Fruit fly (Drosophila melanogaster) whole organism, embryonic: Measurements from ENCODE around the gene Glut3.

Experiments used
- Atf3 ChIP-seq: fragments of 200-800 bp; sonication (Bioruptor generic); optimal IDR thresholded peaks from 3 replicates; lab custom pipeline; 2016; ENCODE audit warnings: missing biosample characterization, missing genetic modification characterization
- B-H2 ChIP-seq: fragments of 200-800 bp; sonication (Bioruptor generic); optimal IDR thresholded peaks from 2 replicates; lab custom pipeline; 2018; ENCODE audit warnings: missing biosample characterization, mild to moderate bottlenecking, missing genetic modification characterization
- Blimp-1 ChIP-seq: fragments of 200-800 bp; sonication (Bioruptor generic); optimal IDR thresholded peaks from 3 replicates; lab custom pipeline; 2018; ENCODE audit warnings: missing biosample characterization, missing genetic modification characterization, mild to moderate bottlenecking, moderate library complexity, missing genetic modification reagents
- CG10543 ChIP-seq: fragments of 200-800 bp; sonication (Bioruptor generic); optimal IDR thresholded peaks from 3 replicates; lab custom pipeline; 2017; ENCODE audit warnings: missing biosample characterization, mild to moderate bottlenecking, missing genetic modification characterization, moderate library complexity
- CG10565 ChIP-seq: fragments of 200-800 bp; sonication (Bioruptor generic); optimal IDR thresholded peaks from 3 replicates; lab custom pipeline; 2016; ENCODE audit warnings: missing biosample characterization, mild to moderate bottlenecking, missing genetic modification characterization
- CG13123 ChIP-seq: fragments of 200-800 bp; sonication (Bioruptor generic); optimal IDR thresholded peaks from 2 replicates; lab custom pipeline; 2016; ENCODE audit warnings: missing biosample characterization, missing genetic modification characterization
- CG14441 ChIP-seq: fragments of 200-800 bp; sonication (Bioruptor generic); IDR thresholded peaks from 2 replicates; pipeline ENCODE4 v1.3.6; 2022; ENCODE audit warnings: missing biosample characterization, missing genetic modification characterization
- CG1603 ChIP-seq: fragments of 200-800 bp; sonication (Bioruptor generic); optimal IDR thresholded peaks from 2 replicates; lab custom pipeline; 2019; ENCODE audit warnings: missing biosample characterization, mild to moderate bottlenecking, missing genetic modification characterization, moderate library complexity
- CG1647 ChIP-seq: fragments of 200-800 bp; sonication (Bioruptor generic); optimal IDR thresholded peaks from 3 replicates; lab custom pipeline; 2016; ENCODE audit warnings: missing biosample characterization, missing genetic modification characterization
- CG16863 ChIP-seq: fragments of 200-800 bp; sonication (Bioruptor generic); optimal IDR thresholded peaks from 3 replicates; lab custom pipeline; 2016; ENCODE audit warnings: missing biosample characterization, missing genetic modification characterization
- CG17385 ChIP-seq: fragments of 200-800 bp; sonication (Bioruptor generic); optimal IDR thresholded peaks from 3 replicates; lab custom pipeline; 2018; ENCODE audit warnings: missing biosample characterization, mild to moderate bottlenecking, missing genetic modification characterization
- CG2199 ChIP-seq: fragments of 200-800 bp; sonication (Bioruptor generic); IDR thresholded peaks from 3 replicates; pipeline ENCODE4 v1.3.6; 2022; ENCODE audit warnings: missing biosample characterization, missing genetic modification characterization
- CG3065 ChIP-seq: fragments of 200-800 bp; sonication (Bioruptor generic); optimal IDR thresholded peaks from 2 replicates; lab custom pipeline; 2016; ENCODE audit warnings: missing biosample characterization, missing genetic modification characterization
- CG3163 ChIP-seq: fragments of 200-800 bp; sonication (Bioruptor generic); optimal IDR thresholded peaks from 3 replicates; lab custom pipeline; 2016; ENCODE audit warnings: missing biosample characterization, missing genetic modification characterization
- CG3407 ChIP-seq: fragments of 200-800 bp; sonication (Bioruptor generic); optimal IDR thresholded peaks from 2 replicates; lab custom pipeline; 2018; ENCODE audit warnings: missing biosample characterization, mild to moderate bottlenecking, missing genetic modification characterization
- CG4360 ChIP-seq: fragments of 200-800 bp; sonication (Bioruptor generic); IDR thresholded peaks from 2 replicates; pipeline ENCODE4 v1.3.6; 2022; ENCODE audit warnings: missing biosample characterization, missing genetic modification characterization
- CG5245 ChIP-seq: fragments of 200-800 bp; sonication (Bioruptor generic); optimal IDR thresholded peaks from 3 replicates; lab custom pipeline; 2016; ENCODE audit warnings: missing biosample characterization, missing genetic modification characterization
- CG6272 ChIP-seq: fragments of 200-800 bp; sonication (Bioruptor generic); IDR thresholded peaks from 2 replicates; pipeline ENCODE4 v1.3.6; 2022; ENCODE audit warnings: missing biosample characterization, missing genetic modification characterization
- CG7786 ChIP-seq: fragments of 200-800 bp; sonication (Bioruptor generic); optimal IDR thresholded peaks from 2 replicates; lab custom pipeline; 2016; ENCODE audit warnings: missing biosample characterization, missing genetic modification characterization
- Deaf1 ChIP-seq: fragments of 200-800 bp; optimal IDR thresholded peaks from 3 replicates; lab custom pipeline; 2019; ENCODE audit warnings: missing biosample characterization, mild to moderate bottlenecking, missing genetic modification characterization, moderate library complexity
- Dek ChIP-seq: fragments of 200-800 bp; sonication (Bioruptor generic); optimal IDR thresholded peaks from 3 replicates; lab custom pipeline; 2019; ENCODE audit warnings: missing biosample characterization, mild to moderate bottlenecking, missing genetic modification characterization, moderate library complexity
- Eip74EF ChIP-seq, 2 experiments: fragments of 200-800 bp in 1 of 2; fragments of >200 bp in 1 of 2; sonication (Bioruptor generic) in 1 of 2; optimal IDR thresholded peaks; 2 replicates each; lab custom pipeline; 2017 to 2019; ENCODE audit warnings: missing biosample characterization in 2 of 2, missing genetic modification characterization in 2 of 2, mild to moderate bottlenecking in 1 of 2, moderate library complexity in 1 of 2
- Ets65A ChIP-seq: fragments of 200-800 bp; sonication (Bioruptor generic); peaks from one replicate; lab custom pipeline; 2016; ENCODE audit warnings: missing biosample characterization, missing genetic modification characterization
- Max ChIP-seq: fragments of 200-800 bp; sonication (Bioruptor generic); optimal IDR thresholded peaks from 2 replicates; lab custom pipeline; 2016; ENCODE audit warnings: missing biosample characterization, mild to moderate bottlenecking, missing genetic modification characterization
- NC2α ChIP-seq: fragments of 200-800 bp; sonication (Bioruptor generic); optimal IDR thresholded peaks from 2 replicates; lab custom pipeline; 2016; ENCODE audit warnings: missing biosample characterization, missing genetic modification characterization
- Rfx ChIP-seq: fragments of 200-800 bp; sonication (Bioruptor generic); IDR thresholded peaks from 2 replicates; pipeline ENCODE4 v1.3.6; 2022; ENCODE audit warnings: missing biosample characterization, missing genetic modification characterization
- Trl ChIP-seq, 3 experiments: fragments of >200 bp in 2 of 3; fragments of 200-800 bp in 1 of 3; sonication (Bioruptor generic) in 1 of 3; optimal IDR thresholded peaks; 2 replicates in 1 of 3; 3 replicates in 2 of 3; lab custom pipeline; 2016 to 2017; ENCODE audit warnings: missing biosample characterization in 1 of 3, missing genetic modification characterization in 1 of 3
- Vsx1 ChIP-seq: fragments of 200-800 bp; sonication (Bioruptor generic); optimal IDR thresholded peaks from 2 replicates; lab custom pipeline; 2017; ENCODE audit warnings: missing biosample characterization, mild to moderate bottlenecking, missing genetic modification characterization, missing genetic modification reagents
- Xbp1 ChIP-seq: fragments of 200-800 bp; sonication (Bioruptor generic); optimal IDR thresholded peaks from 3 replicates; lab custom pipeline; 2016; ENCODE audit warnings: missing biosample characterization, mild to moderate bottlenecking, missing genetic modification characterization
- ato ChIP-seq: fragments of 200-800 bp; sonication (Bioruptor generic); IDR thresholded peaks from 2 replicates; pipeline ENCODE4 v1.3.6; 2022; ENCODE audit warnings: missing biosample characterization, missing genetic modification characterization; ENCODE audit not compliant: partially characterized antibody
- bigmax ChIP-seq: fragments of 200-800 bp; sonication (Bioruptor generic); optimal IDR thresholded peaks from 2 replicates; lab custom pipeline; 2018; ENCODE audit warnings: missing biosample characterization, mild to moderate bottlenecking, missing genetic modification characterization
- br ChIP-seq: fragments of >200 bp; optimal IDR thresholded peaks from 2 replicates; lab custom pipeline; 2017
- chif ChIP-seq, 2 experiments: fragments of 200-800 bp; sonication (Bioruptor generic); optimal IDR thresholded peaks; 3 replicates each; lab custom pipeline; 2016; ENCODE audit warnings: missing biosample characterization in 2 of 2, missing genetic modification characterization in 2 of 2
- dm ChIP-seq: fragments of 200-800 bp; sonication (Bioruptor generic); optimal IDR thresholded peaks from 3 replicates; lab custom pipeline; 2016; ENCODE audit warnings: missing biosample characterization, missing genetic modification characterization
- fd64A ChIP-seq: fragments of 200-800 bp; sonication (Bioruptor generic); optimal IDR thresholded peaks from 3 replicates; lab custom pipeline; 2018; ENCODE audit warnings: missing biosample characterization, mild to moderate bottlenecking, missing genetic modification characterization
- gcm2 ChIP-seq: fragments of 200-800 bp; sonication (Bioruptor generic); optimal IDR thresholded peaks from 2 replicates; lab custom pipeline; 2016; ENCODE audit warnings: missing biosample characterization, missing genetic modification characterization
- gem ChIP-seq: fragments of 200-800 bp; sonication (Bioruptor generic); optimal IDR thresholded peaks from 2 replicates; lab custom pipeline; 2019; ENCODE audit warnings: missing biosample characterization, mild to moderate bottlenecking, missing genetic modification characterization, moderate library complexity
- gsb ChIP-seq: fragments of 200-800 bp; sonication (Bioruptor generic); IDR thresholded peaks from 2 replicates; pipeline ENCODE4 v1.3.6; 2022; ENCODE audit warnings: missing biosample characterization, missing genetic modification characterization
- gt ChIP-seq: fragments of 200-800 bp; sonication (Bioruptor generic); IDR thresholded peaks from 2 replicates; pipeline ENCODE4 v1.3.6; 2022; ENCODE audit warnings: missing biosample characterization, missing genetic modification characterization
- ind ChIP-seq: fragments of 200-800 bp; sonication (Bioruptor generic); optimal IDR thresholded peaks from 3 replicates; lab custom pipeline; 2016; ENCODE audit warnings: missing biosample characterization, missing genetic modification characterization
- insv ChIP-seq, 2 experiments: fragments of 200-800 bp; sonication (Bioruptor generic); optimal IDR thresholded peaks; 3 replicates each; lab custom pipeline; 2016 to 2018; ENCODE audit warnings: missing biosample characterization in 2 of 2, missing genetic modification characterization in 2 of 2
- jing ChIP-seq: fragments of 200-800 bp; sonication (Bioruptor generic); optimal IDR thresholded peaks from 2 replicates; lab custom pipeline; 2018; ENCODE audit warnings: missing biosample characterization, mild to moderate bottlenecking, missing genetic modification characterization
- mirr ChIP-seq: fragments of 200-800 bp; sonication (Bioruptor generic); optimal IDR thresholded peaks from 3 replicates; lab custom pipeline; 2018; ENCODE audit warnings: missing biosample characterization, mild to moderate bottlenecking, missing genetic modification characterization
- nom ChIP-seq: fragments of 200-800 bp; sonication (Bioruptor generic); optimal IDR thresholded peaks from 2 replicates; lab custom pipeline; 2017; ENCODE audit warnings: missing biosample characterization, missing genetic modification characterization, mild to moderate bottlenecking, moderate library complexity, missing genetic modification reagents
- odd ChIP-seq: fragments of 200-800 bp; sonication (Bioruptor generic); optimal IDR thresholded peaks from 2 replicates; lab custom pipeline; 2017; ENCODE audit warnings: missing biosample characterization, mild to moderate bottlenecking, missing genetic modification characterization
- pita ChIP-seq: fragments of 200-800 bp; sonication (Bioruptor generic); optimal IDR thresholded peaks from 2 replicates; lab custom pipeline; 2017; ENCODE audit warnings: missing biosample characterization, mild to moderate bottlenecking, missing genetic modification characterization
- sug ChIP-seq: fragments of 200-800 bp; optimal IDR thresholded peaks from 2 replicates; lab custom pipeline; 2019; ENCODE audit warnings: missing biosample characterization, mild to moderate bottlenecking, missing genetic modification characterization, moderate library complexity
- tap ChIP-seq: fragments of 200-800 bp; optimal IDR thresholded peaks from 3 replicates; lab custom pipeline; 2019; ENCODE audit warnings: missing biosample characterization, mild to moderate bottlenecking, missing genetic modification characterization, moderate library complexity
- vvl ChIP-seq: fragments of 200-800 bp; sonication (Bioruptor generic); IDR thresholded peaks from 2 replicates; pipeline ENCODE4 v1.3.6; 2022; ENCODE audit warnings: missing biosample characterization, missing genetic modification characterization
- zen2 ChIP-seq: fragments of 200-800 bp; sonication (Bioruptor generic); IDR thresholded peaks from 3 replicates; pipeline ENCODE4 v1.3.6; 2022; ENCODE audit warnings: missing biosample characterization, missing genetic modification characterization; ENCODE audit not compliant: partially characterized antibody

Gene Glut3

DNA sequence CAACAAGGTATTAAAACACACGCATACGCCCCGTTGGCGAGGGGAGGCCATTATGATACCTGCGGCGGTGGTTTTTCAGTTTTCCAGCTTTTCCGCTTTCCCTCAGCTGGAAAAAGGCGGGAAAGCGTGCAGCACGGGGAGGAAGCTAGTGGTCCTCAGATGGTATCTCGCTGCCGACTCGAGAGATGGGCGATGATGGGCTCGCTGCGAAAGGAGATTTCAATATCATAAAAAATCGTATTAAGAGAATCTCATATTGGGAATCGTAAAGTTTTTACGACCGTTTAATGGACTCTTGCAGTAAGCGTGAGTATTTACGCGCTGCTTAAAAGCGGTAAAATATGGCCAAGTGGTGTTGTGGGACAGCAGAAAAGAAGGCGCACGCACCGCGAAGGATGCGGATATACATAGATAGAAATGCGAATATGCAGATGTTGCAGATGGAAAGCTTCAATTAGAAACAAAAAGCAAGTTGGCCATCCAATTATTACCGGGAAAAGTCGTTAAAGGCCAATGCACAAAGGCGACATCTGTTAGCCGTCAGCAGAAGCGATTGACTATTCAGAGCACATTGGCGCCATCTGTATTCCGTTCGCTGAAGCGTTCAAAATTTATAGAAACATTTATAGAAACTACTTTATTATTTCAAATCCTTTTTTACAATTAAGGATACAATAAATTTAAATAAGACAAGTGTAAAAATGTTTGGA is 46.3 kb downstream of the Glut3 start (continued):
- TF ChIP-seq gt (GFP tag; lab: Robert Waterston, UW) (no peak), CG4360 (GFP tag; lab: Robert Waterston, UW) (no peak), CG3065 (GFP tag; lab: Kevin White, UChicago) (no peak), NC2α (GFP tag; lab: Kevin White, UChicago) (no peak), CG5245 (GFP tag; lab: Kevin White, UChicago) (peak; percentile 51), Blimp-1 (GFP tag; lab: Kevin White, UChicago) (no peak), CG3407 (GFP tag; lab: Kevin White, UChicago) (peak; percentile 35), nom (GFP tag; lab: Kevin White, UChicago) (no peak), CG1647 (GFP tag; lab: Kevin White, UChicago) (no peak), Atf3 (GFP tag; lab: Kevin White, UChicago) (peak; percentile 36), br (no peak), ato (GFP tag; lab: Robert Waterston, UW) (no peak), CG3163 (GFP tag; lab: Kevin White, UChicago) (no peak), Xbp1 (peak; percentile 56), Trl (optimal IDR thresholded peaks at IDR 0.05; lab: Kevin White, UChicago) (no peak), Trl (GFP tag; optimal IDR thresholded peaks at IDR 0.05; lab: Kevin White, UChicago) (peak; percentile 33), fd64A (GFP tag; lab: Kevin White, UChicago) (peak; percentile 3), CG13123 (no peak), odd (GFP tag; lab: Kevin White, UChicago) (peak; percentile 44), pita (peak; percentile 1), zen2 (no peak), CG1603 (tag; lab: Kevin White, UChicago) (peak; percentile 54), Max (GFP tag; lab: Kevin White, UChicago) (no peak), Dek (tag; lab: Kevin White, UChicago) (no peak), dm (GFP tag; lab: Kevin White, UChicago) (no peak), insv (GFP tag; optimal IDR thresholded peaks at IDR 0.05; lab: Kevin White, UChicago) (peak in 1 of 2 experiments; percentile 62), sug (tag; lab: Kevin White, UChicago) (no peak), tap (no peak), gem (tag; lab: Kevin White, UChicago) (peak; percentile 45), mirr (GFP tag; lab: Kevin White, UChicago) (no peak), Ets65A (GFP tag; lab: Kevin White, UChicago) (peak; percentile 84), CG16863 (GFP tag; lab: Kevin White, UChicago) (no peak), B-H2 (GFP tag; lab: Kevin White, UChicago) (no peak), CG7786 (GFP tag; lab: Kevin White, UChicago) (no peak), CG10565 (GFP tag; lab: Kevin White, UChicago) (no peak), bigmax (GFP tag; lab: Kevin White, UChicago) (no peak), chif (GFP tag; optimal IDR thresholded peaks at IDR 0.05; lab: Kevin White, UChicago) (peak; percentile 0 to 73), ind (GFP tag; lab: Kevin White, UChicago) (peak; percentile 30), CG2199 (GFP tag; lab: Robert Waterston, UW) (0 out of 3 replicates have a peak, but pooled peaks have one; percentile 17), Eip74EF (GFP tag; optimal IDR thresholded peaks at IDR 0.05; lab: Kevin White, UChicago) (no peak), CG6272 (GFP tag; lab: Robert Waterston, UW) (no peak), gsb (GFP tag; lab: Robert Waterston, UW) (no peak), Rfx (GFP tag; lab: Robert Waterston, UW) (peak; percentile 35), Vsx1 (no peak), vvl (peak; percentile 67), CG10543 (GFP tag; lab: Kevin White, UChicago) (no peak), CG17385 (GFP tag; lab: Kevin White, UChicago) (peak; percentile 52), CG14441 (GFP tag; lab: Robert Waterston, UW) (no peak), Deaf1 (tag; lab: Kevin White, UChicago) (no peak), jing (GFP tag; lab: Kevin White, UChicago) (no peak), gcm2 (GFP tag; lab: Kevin White, UChicago) (no peak)
